Worm (Caenorhabditis elegans): Measurements from ENCODE around the gene nhr-102.

- no peak for TF ChIP-seq cog-1 (tag; optimal IDR thresholded peaks at IDR 0.05)
- no peak for TF ChIP-seq tab-1 (GFP tag; IDR thresholded peaks at IDR 0.05)
Observed at ce11 chrV:15911848-15912247, 35.6 kb upstream of the nhr-102 start, which contains the start of gene F35E8.6.

All from whole organism, midembryonic.